Worm (Caenorhabditis elegans) whole organism, L2 larva: ENCODE results near the gene Y26E6A.3.

Experiments
- ama-1 ChIP-seq: fragments of 150-350 bp; optimal IDR thresholded peaks from 2 replicates; lab custom pipeline; 2018; ENCODE audit warnings: inconsistent platforms
- blmp-1 ChIP-seq: sonication (generic microtip); optimal IDR thresholded peaks from 2 replicates; lab custom pipeline; 2017; ENCODE audit warnings: missing genetic modification characterization, mild to moderate bottlenecking, missing compliant biosample characterization, antibody characterized with exemption, moderate library complexity; ENCODE audit not compliant: insufficient read depth
- mdl-1 ChIP-seq, 2 experiments: fragments of 150-350 bp in 1 of 2; sonication (generic microtip) in 1 of 2; optimal IDR thresholded peaks; 2 replicates each; lab custom pipeline; 2017; ENCODE audit warnings: missing biosample characterization in 2 of 2, missing genetic modification characterization in 2 of 2
- nhr-23 ChIP-seq: fragments of 150-350 bp; optimal IDR thresholded peaks from 2 replicates; lab custom pipeline; 2014; ENCODE audit warnings: missing biosample characterization, missing genetic modification reagents, missing genetic modification characterization
- nhr-6 ChIP-seq: fragments of 150-350 bp; optimal IDR thresholded peaks from 2 replicates; lab custom pipeline; 2014; ENCODE audit warnings: missing biosample characterization, missing genetic modification characterization
- unc-39 ChIP-seq: fragments of 150-350 bp; optimal IDR thresholded peaks from 2 replicates; lab custom pipeline; 2014; ENCODE audit warnings: missing biosample characterization, missing genetic modification characterization
- zag-1 ChIP-seq: fragments of 150-350 bp; optimal IDR thresholded peaks from 2 replicates; lab custom pipeline; 2014; ENCODE audit warnings: missing biosample characterization, missing genetic modification characterization

- TF ChIP-seq unc-39 (tag; lab: Kevin White, UChicago) (no peak), ama-1 (lab: Kevin White, UChicago) (no peak), mdl-1 (tag; optimal IDR thresholded peaks at IDR 0.05; lab: Kevin White, UChicago) (no peak), blmp-1 (tag; lab: Kevin White, UChicago) (no peak), nhr-23 (tag; lab: Kevin White, UChicago) (no peak), zag-1 (tag; lab: Kevin White, UChicago) (no peak), nhr-6 (tag; lab: Kevin White, UChicago) (no peak)
Observed at ce11 chrX:13958451-13958850, 48.7 kb upstream of the Y26E6A.3 start.
